Worm (Caenorhabditis elegans) whole organism, L4 larva: Measurements from ENCODE around the gene fbxa-211.

Experiments
- D1046.2 ChIP-seq: fragments of 200-800 bp; sonication (Bioruptor generic); IDR thresholded peaks from 2 replicates; pipeline ENCODE4 v1.3.6; 2022; ENCODE audit warnings: missing genetic modification characterization, missing compliant biosample characterization
- F10B5.3 ChIP-seq: sonication (generic microtip); optimal IDR thresholded peaks from 2 replicates; lab custom pipeline; 2016; ENCODE audit warnings: mild to moderate bottlenecking, missing genetic modification characterization, missing compliant biosample characterization
- F26F4.8 ChIP-seq: fragments of 200-800 bp; sonication (Bioruptor generic); conservative IDR thresholded peaks from 2 replicates; pipeline ENCODE4 v1.3.6; 2022; ENCODE audit warnings: missing genetic modification characterization, missing compliant biosample characterization
- F37D6.2 ChIP-seq: sonication (generic microtip); optimal IDR thresholded peaks from 2 replicates; lab custom pipeline; 2016; ENCODE audit warnings: mild to moderate bottlenecking, missing genetic modification characterization, missing compliant biosample characterization
- T20F7.1 ChIP-seq: fragments of 200-800 bp; sonication (Bioruptor generic); optimal IDR thresholded peaks from 2 replicates; lab custom pipeline; 2018; ENCODE audit warnings: mild to moderate bottlenecking, missing genetic modification characterization, missing compliant biosample characterization
- Y48G9A.11 ChIP-seq: fragments of 200-800 bp; sonication (Bioruptor generic); IDR thresholded peaks from 2 replicates; pipeline ENCODE4 v1.3.6; 2022; ENCODE audit warnings: missing genetic modification reagents, missing genetic modification characterization, missing compliant biosample characterization
- Y5F2A.4 ChIP-seq: fragments of 200-800 bp; sonication (Bioruptor generic); optimal IDR thresholded peaks from 2 replicates; lab custom pipeline; 2018; ENCODE audit warnings: mild to moderate bottlenecking, missing genetic modification characterization, missing compliant biosample characterization
- Y75B8A.6 ChIP-seq: fragments of 200-800 bp; sonication (Bioruptor generic); IDR thresholded peaks from 2 replicates; pipeline ENCODE4 v1.3.6; 2022; ENCODE audit warnings: missing genetic modification reagents, missing genetic modification characterization, missing compliant biosample characterization
- ZK337.2 ChIP-seq: fragments of 200-800 bp; sonication (Bioruptor generic); IDR thresholded peaks from 2 replicates; pipeline ENCODE4 v1.3.6; 2022; ENCODE audit warnings: missing genetic modification reagents, missing genetic modification characterization, missing compliant biosample characterization
- arid-1 ChIP-seq: fragments of 200-800 bp; sonication (Bioruptor generic); conservative IDR thresholded peaks from 2 replicates; pipeline ENCODE4 v1.3.6; 2022; ENCODE audit warnings: missing genetic modification reagents, missing genetic modification characterization, missing compliant biosample characterization
- attf-4 ChIP-seq: sonication (generic microtip); optimal IDR thresholded peaks from 3 replicates; lab custom pipeline; 2017; ENCODE audit warnings: missing biosample characterization, missing genetic modification characterization
- ceh-20 ChIP-seq: fragments of 200-800 bp; sonication (Bioruptor generic); IDR thresholded peaks from 2 replicates; pipeline ENCODE4 v1.3.6; 2022; ENCODE audit warnings: missing genetic modification reagents, missing genetic modification characterization, missing compliant biosample characterization
- ceh-28 ChIP-seq: fragments of 150-350 bp; optimal IDR thresholded peaks from 2 replicates; lab custom pipeline; 2014; ENCODE audit warnings: missing biosample characterization, missing genetic modification reagents, missing genetic modification characterization
- ceh-32 ChIP-seq: sonication (generic microtip); optimal IDR thresholded peaks from 2 replicates; lab custom pipeline; 2016; ENCODE audit warnings: mild to moderate bottlenecking, missing genetic modification characterization, missing compliant biosample characterization; ENCODE audit not compliant: poor library complexity
- ceh-44 ChIP-seq: fragments of 200-800 bp; sonication (Bioruptor generic); IDR thresholded peaks from 2 replicates; pipeline ENCODE4 v1.3.6; 2022; ENCODE audit warnings: missing genetic modification reagents, missing genetic modification characterization, missing compliant biosample characterization
- cey-2 ChIP-seq: sonication (generic microtip); optimal IDR thresholded peaks from 3 replicates; lab custom pipeline; 2017; ENCODE audit warnings: missing genetic modification characterization, mild to moderate bottlenecking, missing compliant biosample characterization, antibody characterized with exemption, borderline replicate concordance; ENCODE audit not compliant: insufficient read depth
- daf-16 ChIP-seq, 3 experiments: sonication (generic microtip); optimal IDR thresholded peaks; 2 replicates each; lab custom pipeline; 2016 to 2017; ENCODE audit warnings: missing genetic modification characterization in 3 of 3, missing genetic modification reagents in 3 of 3, mild to moderate bottlenecking in 2 of 3, missing compliant biosample characterization in 2 of 3, missing biosample characterization in 1 of 3, moderate library complexity in 1 of 3
- dmd-6 ChIP-seq: fragments of 200-800 bp; sonication (Bioruptor generic); IDR thresholded peaks from 2 replicates; pipeline ENCODE4 v1.3.6; 2022; ENCODE audit warnings: missing genetic modification reagents, missing genetic modification characterization, missing compliant biosample characterization
- dmd-8 ChIP-seq: fragments of 200-800 bp; sonication (Bioruptor generic); IDR thresholded peaks from 2 replicates; pipeline ENCODE4 v1.3.6; 2022; ENCODE audit warnings: missing genetic modification characterization, missing compliant biosample characterization
- dmd-9 ChIP-seq: fragments of 200-800 bp; sonication (Bioruptor generic); IDR thresholded peaks from 2 replicates; pipeline ENCODE4 v1.3.6; 2022; ENCODE audit warnings: missing genetic modification reagents, missing genetic modification characterization, missing compliant biosample characterization
- duxl-1 ChIP-seq: sonication (generic microtip); optimal IDR thresholded peaks from 2 replicates; lab custom pipeline; 2016; ENCODE audit warnings: mild to moderate bottlenecking, missing genetic modification characterization, moderate library complexity, missing compliant biosample characterization; ENCODE audit not compliant: poor library complexity
- dve-1 ChIP-seq: sonication (generic microtip); optimal IDR thresholded peaks from 2 replicates; lab custom pipeline; 2017; ENCODE audit warnings: antibody characterized with exemption, mild to moderate bottlenecking, missing genetic modification characterization, missing compliant biosample characterization; ENCODE audit not compliant: insufficient read depth
- hlh-11 ChIP-seq: fragments of 200-800 bp; sonication (Bioruptor generic); optimal IDR thresholded peaks from 2 replicates; lab custom pipeline; 2018; ENCODE audit warnings: mild to moderate bottlenecking, missing genetic modification characterization, missing compliant biosample characterization
- hlh-30 ChIP-seq: sonication (generic microtip); optimal IDR thresholded peaks from 2 replicates; lab custom pipeline; 2017; ENCODE audit warnings: antibody characterized with exemption, mild to moderate bottlenecking, missing genetic modification characterization, missing compliant biosample characterization; ENCODE audit not compliant: insufficient read depth
- hmg-1.1 ChIP-seq: fragments of 200-800 bp; sonication (Bioruptor generic); IDR thresholded peaks from 2 replicates; pipeline ENCODE4 v1.3.6; 2022; ENCODE audit warnings: missing genetic modification reagents, missing genetic modification characterization, missing compliant biosample characterization
- lin-1 ChIP-seq: fragments of 200-800 bp; sonication (Bioruptor generic); IDR thresholded peaks from 2 replicates; pipeline ENCODE4 v1.3.6; 2022; ENCODE audit warnings: missing genetic modification reagents, missing genetic modification characterization, missing compliant biosample characterization
- lin-13 ChIP-seq: fragments of 150-350 bp; optimal IDR thresholded peaks from 2 replicates; lab custom pipeline; 2014; ENCODE audit warnings: missing biosample characterization, missing genetic modification reagents, missing genetic modification characterization
- lin-15B ChIP-seq: fragments of 150-350 bp; sonication (generic microtip); optimal IDR thresholded peaks from 3 replicates; lab custom pipeline; 2014; ENCODE audit warnings: missing biosample characterization, missing genetic modification characterization
- lin-29 ChIP-seq: fragments of 200-800 bp; sonication (Bioruptor generic); IDR thresholded peaks from 2 replicates; pipeline ENCODE4 v1.3.6; 2022; ENCODE audit warnings: missing genetic modification reagents, missing genetic modification characterization, missing compliant biosample characterization
- lin-38 ChIP-seq: fragments of 200-800 bp; sonication (Bioruptor generic); IDR thresholded peaks from 2 replicates; pipeline ENCODE4 v1.3.6; 2022; ENCODE audit warnings: missing genetic modification reagents, missing genetic modification characterization, missing compliant biosample characterization
- lir-3 ChIP-seq: sonication (generic microtip); optimal IDR thresholded peaks from 2 replicates; lab custom pipeline; 2016; ENCODE audit warnings: mild to moderate bottlenecking, missing genetic modification characterization, missing compliant biosample characterization
- madf-5 ChIP-seq, 2 experiments: fragments of 200-800 bp; sonication (Bioruptor generic); IDR thresholded peaks; 2 replicates each; pipeline ENCODE4 v1.3.6; 2022; ENCODE audit warnings: missing compliant biosample characterization in 2 of 2, missing genetic modification characterization in 2 of 2
- madf-9 ChIP-seq: fragments of 200-800 bp; sonication (Bioruptor generic); conservative IDR thresholded peaks from 2 replicates; pipeline ENCODE4 v1.3.6; 2022; ENCODE audit warnings: missing genetic modification reagents, missing genetic modification characterization, missing compliant biosample characterization
- mdl-1 ChIP-seq, 2 experiments: fragments of 150-350 bp in 1 of 2; sonication (generic microtip) in 1 of 2; optimal IDR thresholded peaks; 2 replicates each; lab custom pipeline; 2014 to 2017; ENCODE audit warnings: missing biosample characterization in 2 of 2, missing genetic modification characterization in 2 of 2
- mdt-29 ChIP-seq: fragments of 200-800 bp; sonication (Bioruptor generic); IDR thresholded peaks from 2 replicates; pipeline ENCODE4 v1.3.6; 2022; ENCODE audit warnings: missing genetic modification reagents, missing genetic modification characterization, missing compliant biosample characterization
- mes-2 ChIP-seq: sonication (generic microtip); optimal IDR thresholded peaks from 2 replicates; lab custom pipeline; 2016; ENCODE audit warnings: missing genotype, mild to moderate bottlenecking, missing genetic modification characterization, missing compliant biosample characterization; ENCODE audit not compliant: poor library complexity, severe bottlenecking
- nhr-102 ChIP-seq: sonication (generic microtip); optimal IDR thresholded peaks from 2 replicates; lab custom pipeline; 2016; ENCODE audit warnings: mild to moderate bottlenecking, missing genetic modification characterization, moderate library complexity, missing compliant biosample characterization
- nhr-42 ChIP-seq: fragments of 200-800 bp; sonication (Bioruptor generic); IDR thresholded peaks from 2 replicates; pipeline ENCODE4 v1.3.6; 2022; ENCODE audit warnings: missing genetic modification characterization, missing compliant biosample characterization
- nhr-76 ChIP-seq: fragments of 150-350 bp; optimal IDR thresholded peaks from 2 replicates; lab custom pipeline; 2014; ENCODE audit warnings: missing biosample characterization, missing genetic modification characterization
- nhr-77 ChIP-seq: fragments of 150-350 bp; optimal IDR thresholded peaks from 2 replicates; lab custom pipeline; 2014; ENCODE audit warnings: missing biosample characterization, missing genetic modification characterization
- pha-4 ChIP-seq, 2 experiments: fragments of 150-350 bp in 1 of 2; fragments of 200-800 bp in 1 of 2; sonication (Bioruptor generic) in 1 of 2; IDR thresholded peaks in 1 of 2; optimal IDR thresholded peaks in 1 of 2; 2 replicates each; pipeline versions ENCODE4 v1.3.6 to Lab custom; 2014 to 2022; ENCODE audit warnings: missing genetic modification characterization in 2 of 2, missing genetic modification reagents in 2 of 2, missing biosample characterization in 1 of 2, missing compliant biosample characterization in 1 of 2
- php-3 ChIP-seq: fragments of 200-800 bp; sonication (Bioruptor generic); IDR thresholded peaks from 2 replicates; pipeline ENCODE4 v1.3.6; 2022; ENCODE audit warnings: missing genetic modification reagents, missing genetic modification characterization, missing compliant biosample characterization
- skn-1 ChIP-seq: fragments of 150-350 bp; optimal IDR thresholded peaks from 2 replicates; lab custom pipeline; 2014; ENCODE audit warnings: missing biosample characterization, missing genetic modification characterization
- snpc-4 ChIP-seq: fragments of 150-350 bp; optimal IDR thresholded peaks from 2 replicates; lab custom pipeline; 2014; ENCODE audit warnings: missing biosample characterization, missing genetic modification characterization
- vab-7 ChIP-seq: fragments of 200-800 bp; sonication (Bioruptor generic); IDR thresholded peaks from 2 replicates; pipeline ENCODE4 v1.3.6; 2022; ENCODE audit warnings: missing genetic modification reagents, missing genetic modification characterization, missing compliant biosample characterization
- zag-1 ChIP-seq: fragments of 150-350 bp; optimal IDR thresholded peaks from 2 replicates; lab custom pipeline; 2014; ENCODE audit warnings: missing biosample characterization, missing genetic modification characterization
- zfp-2 ChIP-seq: sonication (generic microtip); optimal IDR thresholded peaks from 2 replicates; lab custom pipeline; 2016; ENCODE audit warnings: mild to moderate bottlenecking, missing genetic modification characterization, missing compliant biosample characterization
- zfp-3 ChIP-seq: fragments of 200-800 bp; sonication (Bioruptor generic); conservative IDR thresholded peaks from 2 replicates; pipeline ENCODE4 v1.3.6; 2022; ENCODE audit warnings: missing genetic modification reagents, missing genetic modification characterization, missing compliant biosample characterization
- zip-2 ChIP-seq: fragments of 150-350 bp; optimal IDR thresholded peaks from 2 replicates; lab custom pipeline; 2014; ENCODE audit warnings: missing biosample characterization, missing genetic modification characterization

The fbxa-211 gene

ce11 chrV:18079163-18079562 lies 48.2 kb upstream of the fbxa-211 start (continued):
- TF ChIP-seq ceh-44 (GFP tag; lab: Robert Waterston, UW), result no peak
- peak; percentile 87 for TF ChIP-seq dve-1 (tag; lab: Kevin White, UChicago)
- TF ChIP-seq arid-1, result no peak; the same call in 1 of the 2 replicates
- TF ChIP-seq mdl-1 (tag; optimal IDR thresholded peaks at IDR 0.05; lab: Kevin White, UChicago), result peak in 1 of 2 experiments; percentile 14
- TF ChIP-seq zfp-3, result no peak
- peak; percentile 41 for TF ChIP-seq duxl-1 (tag; lab: Kevin White, UChicago)
- TF ChIP-seq attf-4, result no peak
- TF ChIP-seq nhr-77, result peak; percentile 16
- no peak for TF ChIP-seq zag-1 (tag; lab: Kevin White, UChicago)
- TF ChIP-seq hmg-1.1 (GFP tag; lab: Robert Waterston, UW), result peak; percentile 90
- TF ChIP-seq pha-4 (GFP tag; IDR thresholded peaks at IDR 0.05; lab: Robert Waterston, UW), result peak; percentile 31; the same call in 1 of the 2 replicates
- peak; percentile 68 for TF ChIP-seq pha-4 (tag; optimal IDR thresholded peaks at IDR 0.05; lab: Kevin White, UChicago)
- no peak for TF ChIP-seq Y75B8A.6
- TF ChIP-seq lin-29 (GFP tag; lab: Robert Waterston, UW), result peak; percentile 46; the same call in 1 of the 2 replicates
- TF ChIP-seq hlh-11, result peak; percentile 82
- TF ChIP-seq mdt-29 (GFP tag; lab: Robert Waterston, UW), result no peak
- no peak for TF ChIP-seq dmd-8 (GFP tag; lab: Robert Waterston, UW)
- peak; percentile 59 for TF ChIP-seq dmd-6 (GFP tag; lab: Robert Waterston, UW)
- peak; percentile 44 for TF ChIP-seq F37D6.2 (tag; lab: Kevin White, UChicago)
- TF ChIP-seq lin-13, result no peak
- TF ChIP-seq F10B5.3 (tag; lab: Kevin White, UChicago), result no peak
- no peak for TF ChIP-seq zip-2 (tag; lab: Kevin White, UChicago)
- TF ChIP-seq lin-15B, result no peak
- TF ChIP-seq ZK337.2 (GFP tag; lab: Robert Waterston, UW), result no peak
- TF ChIP-seq Y5F2A.4 (GFP tag; lab: Kevin White, UChicago), result no peak
- TF ChIP-seq ceh-28, result peak; percentile 71
- peak; percentile 2 for TF ChIP-seq nhr-102 (tag; lab: Kevin White, UChicago)
- TF ChIP-seq madf-5 (GFP tag; IDR thresholded peaks at IDR 0.05; lab: Robert Waterston, UW), result no peak
- peak; percentile 77 for TF ChIP-seq lin-38
- peak; percentile 25 for TF ChIP-seq T20F7.1 (GFP tag; lab: Kevin White, UChicago)
- no peak for TF ChIP-seq lin-1 (GFP tag; lab: Robert Waterston, UW)
- no peak for TF ChIP-seq php-3 (GFP tag; lab: Robert Waterston, UW)
- no peak for TF ChIP-seq nhr-42 (GFP tag; lab: Robert Waterston, UW)
- 0 out of 2 replicates have a peak, but pooled peaks have one; percentile 28 for TF ChIP-seq madf-9 (GFP tag; lab: Robert Waterston, UW)
- TF ChIP-seq cey-2 (tag; lab: Kevin White, UChicago), result no peak
- TF ChIP-seq dmd-9 (GFP tag; lab: Robert Waterston, UW), result no peak
- no peak for TF ChIP-seq F26F4.8 (GFP tag; lab: Robert Waterston, UW)
- peak; percentile 15 for TF ChIP-seq snpc-4 (tag; lab: Kevin White, UChicago)
- TF ChIP-seq mes-2 (tag; lab: Kevin White, UChicago), result peak; percentile 74
- TF ChIP-seq lir-3, result no peak
- no peak for TF ChIP-seq nhr-76
- TF ChIP-seq hlh-30 (tag; lab: Kevin White, UChicago), result peak; percentile 88
- no peak for TF ChIP-seq skn-1
- peak in 1 of 2 experiments; percentile 83 for TF ChIP-seq daf-16 (GFP tag; optimal IDR thresholded peaks at IDR 0.05; lab: Kevin White, UChicago)
- TF ChIP-seq daf-16 (tag; optimal IDR thresholded peaks at IDR 0.05; lab: Kevin White, UChicago), result peak; percentile 70
- TF ChIP-seq D1046.2 (GFP tag; lab: Robert Waterston, UW), result no peak
- TF ChIP-seq vab-7, result no peak
- TF ChIP-seq zfp-2, result no peak
- no peak for TF ChIP-seq Y48G9A.11
- peak; percentile 77 for TF ChIP-seq ceh-20 (GFP tag; lab: Robert Waterston, UW)
- no peak for TF ChIP-seq ceh-32
